Fruit fly (Drosophila melanogaster): ENCODE data around the gene Osi2.

Osi2 gene

DNA sequence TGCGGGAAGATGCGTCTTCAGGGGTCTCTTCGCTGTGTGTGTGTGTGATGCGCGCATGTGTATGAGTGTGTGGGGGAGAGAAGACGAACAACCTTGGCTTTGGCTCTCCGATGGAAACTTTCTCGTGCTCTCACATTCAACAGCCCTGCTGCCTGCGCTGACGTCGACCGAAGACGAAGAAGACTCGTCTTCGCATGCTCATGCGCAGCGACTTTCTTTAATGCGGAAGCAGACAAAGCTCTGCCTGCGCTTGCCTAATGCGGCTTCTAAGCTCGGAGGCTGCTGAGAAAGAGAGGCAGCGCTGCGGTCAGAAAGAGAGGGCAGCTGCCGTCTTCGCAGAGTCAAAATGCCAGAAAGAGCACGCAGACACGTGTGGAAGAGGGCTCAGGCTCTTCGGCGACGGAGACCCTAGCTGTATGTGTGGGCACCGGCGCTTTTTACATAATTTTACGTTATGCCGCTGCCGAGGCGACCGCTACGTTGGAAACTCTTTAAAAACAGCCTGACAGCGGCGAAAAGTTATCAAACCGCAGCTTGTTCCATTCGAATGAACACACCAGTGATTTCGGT, 25.1 kb downstream of the Osi2 start, which contains the start of gene Osi6:
Gene Osi6, plus strand, starts transcription at position 520 of the 570 bp plus-strand sequence.
- TF ChIP-seq Sp1 (GFP tag; optimal IDR thresholded peaks at IDR 0.05) (no peak), usp (GFP tag; optimal IDR thresholded peaks at IDR 0.05) (no peak), Hnf4 (GFP tag; optimal IDR thresholded peaks at IDR 0.05) (no peak), ey (GFP tag; optimal IDR thresholded peaks at IDR 0.05) (no peak), pan (optimal IDR thresholded peaks at IDR 0.05) (no peak), h (GFP tag; optimal IDR thresholded peaks at IDR 0.05) (no peak), Myc (optimal IDR thresholded peaks at IDR 0.05) (no peak), Rel (GFP tag; optimal IDR thresholded peaks at IDR 0.05) (no peak), Rel (tag; optimal IDR thresholded peaks at IDR 0.05) (no peak)

DNA sequence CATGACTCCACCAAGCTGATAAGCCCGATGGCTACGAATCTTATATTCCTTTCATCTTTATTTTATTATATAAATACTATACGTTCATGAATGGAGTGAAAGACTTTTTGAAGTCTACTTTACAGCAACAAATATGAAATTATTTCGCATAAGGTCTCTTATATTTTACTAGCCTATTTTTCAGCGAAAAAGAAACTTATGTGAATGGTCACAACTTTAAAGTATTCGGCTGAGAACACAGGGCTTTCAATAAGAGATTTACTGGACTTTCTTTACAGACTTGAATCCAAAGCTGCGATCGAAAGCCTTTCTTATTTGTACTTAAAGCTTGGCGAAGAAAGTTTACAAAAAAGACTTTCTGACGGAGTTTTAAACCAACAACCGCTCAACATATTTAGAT, 29.8 kb downstream of the Osi2 start:
- no peak for TF ChIP-seq CrebA (GFP tag; optimal IDR thresholded peaks at IDR 0.05; ENCODE audit: borderline replicate concordance)
- TF ChIP-seq Sp1 (GFP tag; optimal IDR thresholded peaks at IDR 0.05) = no peak
- no peak for TF ChIP-seq pan (optimal IDR thresholded peaks at IDR 0.05)
- peak; percentile 53 for TF ChIP-seq Myc (optimal IDR thresholded peaks at IDR 0.05)
- no peak for TF ChIP-seq CG9705 (GFP tag; optimal IDR thresholded peaks at IDR 0.05)
- no peak for TF ChIP-seq fru (GFP tag; optimal IDR thresholded peaks at IDR 0.05)

DNA sequence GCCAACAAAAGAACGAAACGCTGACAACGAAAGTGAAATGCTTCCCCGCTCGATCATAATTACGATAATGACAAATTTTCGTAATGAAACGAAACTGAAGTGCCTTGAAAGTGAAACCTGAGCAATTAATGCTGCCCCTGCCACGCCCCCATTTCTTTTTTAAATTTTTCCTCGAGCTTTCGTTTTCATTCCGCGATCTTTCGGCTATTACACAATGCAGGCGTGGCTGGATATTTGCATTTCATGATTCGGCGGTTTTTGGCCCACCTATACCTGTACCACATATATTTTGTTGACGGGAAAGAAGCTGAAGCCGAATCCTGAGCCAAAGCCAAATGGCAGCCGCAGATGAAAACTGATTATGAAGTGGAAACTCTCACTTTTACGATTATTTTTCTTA, 31.1 kb downstream of the Osi2 start:
- no peak for TF ChIP-seq N (GFP tag; optimal IDR thresholded peaks at IDR 0.05)

DNA sequence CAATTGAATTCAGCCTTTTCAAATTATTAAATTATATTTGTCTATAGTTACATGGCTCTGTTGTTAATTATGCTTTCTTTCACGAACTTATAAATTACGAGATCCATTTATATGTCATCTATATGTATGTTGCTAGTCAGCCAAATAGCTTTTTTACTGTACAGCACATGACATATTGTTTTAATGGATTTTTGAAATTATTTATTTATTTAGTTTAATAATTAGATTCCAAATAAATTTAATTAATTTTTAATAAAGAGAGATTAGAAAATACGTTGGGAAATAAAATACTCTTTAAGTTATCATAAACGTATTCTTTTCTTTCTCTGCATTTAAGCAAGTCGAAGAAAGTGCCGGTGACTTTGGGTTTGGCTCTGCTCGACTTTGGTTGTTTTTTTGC, 32.1 kb downstream of the Osi2 start:
- no peak for TF ChIP-seq HLH106 (tag; optimal IDR thresholded peaks at IDR 0.05)
- TF ChIP-seq Hnf4 (GFP tag; optimal IDR thresholded peaks at IDR 0.05) = no peak
- TF ChIP-seq Hr78 (GFP tag; optimal IDR thresholded peaks at IDR 0.05) = no peak
- TF ChIP-seq woc (GFP tag; optimal IDR thresholded peaks at IDR 0.05) = no peak
- no peak for TF ChIP-seq Hr83 (GFP tag; optimal IDR thresholded peaks at IDR 0.05; ENCODE audit: poor library complexity, severe bottlenecking)
- TF ChIP-seq fru (GFP tag; optimal IDR thresholded peaks at IDR 0.05) = no peak
- no peak for TF ChIP-seq lola (GFP tag; optimal IDR thresholded peaks at IDR 0.05)
- TF ChIP-seq GATAd (GFP tag; optimal IDR thresholded peaks at IDR 0.05) = no peak
- no peak for TF ChIP-seq Sp1 (GFP tag; optimal IDR thresholded peaks at IDR 0.05)
- TF ChIP-seq psq (GFP tag; optimal IDR thresholded peaks at IDR 0.05) = no peak
- no peak for TF ChIP-seq ey (GFP tag; optimal IDR thresholded peaks at IDR 0.05)
- no peak for TF ChIP-seq brk (GFP tag; optimal IDR thresholded peaks at IDR 0.05)
- TF ChIP-seq Jra (GFP tag; optimal IDR thresholded peaks at IDR 0.05) = no peak
- TF ChIP-seq Vsx2 (GFP tag; optimal IDR thresholded peaks at IDR 0.05; ENCODE audit: partially characterized antibody) = no peak
- TF ChIP-seq br (GFP tag; optimal IDR thresholded peaks at IDR 0.05) = no peak
- TF ChIP-seq usp (GFP tag; optimal IDR thresholded peaks at IDR 0.05) = no peak
- no peak for TF ChIP-seq dl (GFP tag; optimal IDR thresholded peaks at IDR 0.05; ENCODE audit: insufficient read depth in 1 of 2, partially characterized antibody in 2 of 2)
- no peak for TF ChIP-seq foxo (GFP tag; optimal IDR thresholded peaks at IDR 0.05)
- TF ChIP-seq Mio (GFP tag; optimal IDR thresholded peaks at IDR 0.05) = no peak

DNA sequence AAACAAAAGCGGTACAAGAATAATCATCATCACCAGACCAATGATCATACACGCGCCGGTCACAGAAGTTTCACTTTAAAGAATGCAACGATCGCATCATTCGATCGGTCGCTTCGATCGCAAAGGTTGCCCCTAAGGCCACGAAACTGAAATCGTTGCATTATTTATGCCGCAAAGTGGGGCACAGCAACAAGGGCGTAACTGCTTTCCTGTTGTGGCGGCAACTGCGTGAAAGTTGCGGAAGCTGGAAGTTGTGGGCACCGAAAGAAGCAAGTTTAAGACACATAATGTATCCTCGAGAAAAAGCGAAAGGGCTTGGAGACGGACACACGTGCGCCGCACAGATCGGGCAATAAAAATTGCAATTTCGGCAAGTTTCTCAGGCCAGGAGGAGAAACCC, 34.9 kb downstream of the Osi2 start:
- TF ChIP-seq Myc (optimal IDR thresholded peaks at IDR 0.05) (no peak), sage (GFP tag; optimal IDR thresholded peaks at IDR 0.05) (no peak), OdsH (GFP tag; optimal IDR thresholded peaks at IDR 0.05) (no peak)

DNA sequence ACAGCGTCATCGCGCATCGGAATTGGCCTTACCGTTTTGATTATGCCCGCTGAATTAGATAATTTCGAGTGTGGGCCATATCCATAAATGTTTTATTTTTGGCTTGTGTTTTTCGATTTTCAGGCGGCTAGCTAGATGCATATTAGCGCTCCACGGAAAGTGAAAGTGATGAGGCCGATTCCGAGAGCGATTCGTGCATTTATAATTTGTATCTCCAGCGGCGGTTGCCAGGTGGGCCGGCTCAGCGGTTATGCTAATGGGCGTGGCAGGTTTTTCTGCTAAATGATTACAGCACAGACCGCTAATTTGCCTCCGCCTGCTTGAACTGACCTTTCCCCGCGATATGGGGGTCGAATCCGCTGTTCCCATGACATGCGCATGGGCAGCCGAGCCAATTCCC, 35.8 kb downstream of the Osi2 start:
- TF ChIP-seq woc (GFP tag; optimal IDR thresholded peaks at IDR 0.05) = no peak

DNA sequence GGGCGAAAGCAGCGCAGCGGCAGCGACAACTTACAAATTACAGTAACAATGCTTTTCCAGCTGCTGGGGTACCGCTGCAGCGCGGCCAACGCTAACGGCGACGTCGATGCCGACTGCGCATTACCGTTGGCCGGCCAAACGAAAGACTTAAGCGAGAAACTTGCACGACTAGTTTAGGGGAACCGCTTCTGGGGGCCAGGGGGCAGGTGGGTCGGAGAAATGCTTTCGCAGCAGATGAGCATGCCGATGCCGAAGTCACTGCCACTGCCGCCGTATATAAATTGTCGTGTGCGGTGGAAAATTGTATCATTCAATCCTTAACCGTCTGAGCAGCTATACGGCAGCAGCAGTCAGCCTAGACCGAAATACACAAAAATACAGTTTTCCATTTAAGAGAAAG, 39.5 kb downstream of the Osi2 start, which contains the start of gene Osi7:
Gene Osi7, plus strand, starts transcription at position 301 of the 400 bp plus-strand sequence.
- TF ChIP-seq dl (GFP tag; optimal IDR thresholded peaks at IDR 0.05; ENCODE audit: insufficient read depth in 1 of 2, partially characterized antibody in 2 of 2) = no peak
- no peak for TF ChIP-seq Hr78 (GFP tag; optimal IDR thresholded peaks at IDR 0.05)
- no peak for TF ChIP-seq pan (optimal IDR thresholded peaks at IDR 0.05)
- no peak for TF ChIP-seq Dfd (GFP tag; optimal IDR thresholded peaks at IDR 0.05)
- no peak for TF ChIP-seq HLH106 (tag; optimal IDR thresholded peaks at IDR 0.05)
- no peak for TF ChIP-seq fru (GFP tag; optimal IDR thresholded peaks at IDR 0.05)
- no peak for TF ChIP-seq Rel (GFP tag; optimal IDR thresholded peaks at IDR 0.05)
- TF ChIP-seq Rel (tag; optimal IDR thresholded peaks at IDR 0.05) = no peak
- no peak for TF ChIP-seq br (GFP tag; optimal IDR thresholded peaks at IDR 0.05)
- no peak for TF ChIP-seq dmrt93B (GFP tag; optimal IDR thresholded peaks at IDR 0.05)
- no peak for TF ChIP-seq tai (GFP tag; optimal IDR thresholded peaks at IDR 0.05)
- TF ChIP-seq lola (GFP tag; optimal IDR thresholded peaks at IDR 0.05) = no peak
- no peak for TF ChIP-seq woc (GFP tag; optimal IDR thresholded peaks at IDR 0.05)
- TF ChIP-seq N (GFP tag; optimal IDR thresholded peaks at IDR 0.05) = no peak
- TF ChIP-seq Hnf4 (GFP tag; optimal IDR thresholded peaks at IDR 0.05) = no peak
- no peak for TF ChIP-seq OdsH (GFP tag; optimal IDR thresholded peaks at IDR 0.05)
- TF ChIP-seq Abd-B (GFP tag; optimal IDR thresholded peaks at IDR 0.05) = no peak
- no peak for TF ChIP-seq sage (GFP tag; optimal IDR thresholded peaks at IDR 0.05)
- no peak for TF ChIP-seq GATAd (GFP tag; optimal IDR thresholded peaks at IDR 0.05)
- no peak for TF ChIP-seq usp (GFP tag; optimal IDR thresholded peaks at IDR 0.05)
- TF ChIP-seq CG32264 (GFP tag; optimal IDR thresholded peaks at IDR 0.05) = no peak
